Worm (Caenorhabditis elegans) whole organism, mixed stage, embryonic: ENCODE data around the gene Y17G7B.23.

Experiments used
- M03D4.4 ChIP-seq: sonication (generic microtip); optimal IDR thresholded peaks from 2 replicates; lab custom pipeline; 2017; ENCODE audit warnings: mild to moderate bottlenecking, missing genetic modification characterization, missing compliant biosample characterization
- bed-3 ChIP-seq: fragments of 200-800 bp; sonication (Bioruptor generic); optimal IDR thresholded peaks from 3 replicates; lab custom pipeline; 2018; ENCODE audit warnings: mild to moderate bottlenecking, missing genetic modification characterization, moderate library complexity, missing compliant biosample characterization
- blmp-1 ChIP-seq: fragments of 150-350 bp; optimal IDR thresholded peaks from 2 replicates; lab custom pipeline; 2014; ENCODE audit warnings: missing biosample characterization, missing genetic modification characterization
- ceh-39 ChIP-seq: fragments of 150-350 bp; optimal IDR thresholded peaks from 2 replicates; lab custom pipeline; 2014; ENCODE audit warnings: missing biosample characterization, missing genetic modification characterization
- ceh-43 ChIP-seq: fragments of 200-800 bp; sonication (Bioruptor generic); optimal IDR thresholded peaks from 2 replicates; lab custom pipeline; 2018; ENCODE audit warnings: mild to moderate bottlenecking, missing genetic modification characterization, moderate library complexity, missing compliant biosample characterization
- ceh-83 ChIP-seq: fragments of 200-800 bp; sonication (Bioruptor generic); optimal IDR thresholded peaks from 2 replicates; lab custom pipeline; 2018; ENCODE audit warnings: mild to moderate bottlenecking, missing genetic modification characterization, missing compliant biosample characterization
- ces-1 ChIP-seq: fragments of 150-350 bp; optimal IDR thresholded peaks from 2 replicates; lab custom pipeline; 2014; ENCODE audit warnings: missing biosample characterization, missing genetic modification reagents, missing genetic modification characterization
- cnd-1 ChIP-seq: fragments of 200-800 bp; sonication (Bioruptor generic); optimal IDR thresholded peaks from 2 replicates; lab custom pipeline; 2018; ENCODE audit warnings: mild to moderate bottlenecking, missing genetic modification characterization, missing compliant biosample characterization
- drap-1 ChIP-seq: fragments of 200-800 bp; sonication (Bioruptor generic); optimal IDR thresholded peaks from 3 replicates; lab custom pipeline; 2018; ENCODE audit warnings: mild to moderate bottlenecking, missing genetic modification characterization, missing compliant biosample characterization
- elt-1 ChIP-seq: sonication (generic microtip); optimal IDR thresholded peaks from 2 replicates; lab custom pipeline; 2017; ENCODE audit warnings: missing genetic modification characterization, mild to moderate bottlenecking, missing compliant biosample characterization, antibody characterized with exemption, moderate library complexity, borderline replicate concordance; ENCODE audit not compliant: insufficient read depth
- elt-3 ChIP-seq: fragments of 150-350 bp; optimal IDR thresholded peaks from 2 replicates; lab custom pipeline; 2014; ENCODE audit warnings: missing biosample characterization, missing genetic modification characterization
- flh-1 ChIP-seq: fragments of 200-800 bp; sonication (Bioruptor generic); optimal IDR thresholded peaks from 2 replicates; lab custom pipeline; 2018; ENCODE audit warnings: mild to moderate bottlenecking, missing genetic modification characterization, moderate library complexity, missing compliant biosample characterization
- ham-2 ChIP-seq: fragments of 200-800 bp; sonication (Bioruptor generic); optimal IDR thresholded peaks from 2 replicates; lab custom pipeline; 2018; ENCODE audit warnings: mild to moderate bottlenecking, missing genetic modification characterization, missing compliant biosample characterization
- hlh-1 ChIP-seq: fragments of 150-350 bp; optimal IDR thresholded peaks from 2 replicates; lab custom pipeline; 2014; ENCODE audit warnings: missing biosample characterization, missing genetic modification reagents, missing genetic modification characterization
- lin-13 ChIP-seq: fragments of 150-350 bp; optimal IDR thresholded peaks from 2 replicates; lab custom pipeline; 2014; ENCODE audit warnings: missing biosample characterization, missing genetic modification characterization
- lin-32 ChIP-seq: fragments of 200-800 bp; sonication (Bioruptor generic); optimal IDR thresholded peaks from 2 replicates; lab custom pipeline; 2018; ENCODE audit warnings: mild to moderate bottlenecking, missing genetic modification characterization, missing compliant biosample characterization
- lsy-2 ChIP-seq: fragments of 150-350 bp; optimal IDR thresholded peaks from 2 replicates; lab custom pipeline; 2014; ENCODE audit warnings: missing biosample characterization, missing genetic modification characterization
- mab-5 ChIP-seq: fragments of 150-350 bp; optimal IDR thresholded peaks from 2 replicates; lab custom pipeline; 2014; ENCODE audit warnings: missing biosample characterization, missing genetic modification characterization
- mep-1 ChIP-seq: fragments of 150-350 bp; optimal IDR thresholded peaks from 2 replicates; lab custom pipeline; 2017; ENCODE audit warnings: missing biosample characterization, missing genetic modification reagents, missing genetic modification characterization, inconsistent platforms
- mls-2 ChIP-seq: sonication (generic microtip); optimal IDR thresholded peaks from 2 replicates; lab custom pipeline; 2016; ENCODE audit warnings: mild to moderate bottlenecking, missing genetic modification characterization, moderate library complexity, missing compliant biosample characterization
- nhr-12 ChIP-seq: fragments of 150-350 bp; optimal IDR thresholded peaks from 2 replicates; lab custom pipeline; 2014; ENCODE audit warnings: missing biosample characterization, missing genetic modification characterization
- nhr-2 ChIP-seq: fragments of 150-350 bp; optimal IDR thresholded peaks from 2 replicates; lab custom pipeline; 2014; ENCODE audit warnings: missing biosample characterization, missing genetic modification characterization
- nhr-237 ChIP-seq: fragments of 150-350 bp; optimal IDR thresholded peaks from 2 replicates; lab custom pipeline; 2014; ENCODE audit warnings: missing biosample characterization, missing genetic modification characterization
- nhr-28 ChIP-seq: fragments of 150-350 bp; optimal IDR thresholded peaks from 2 replicates; lab custom pipeline; 2014; ENCODE audit warnings: missing biosample characterization, missing genetic modification characterization
- nhr-76 ChIP-seq: sonication (generic microtip); optimal IDR thresholded peaks from 2 replicates; lab custom pipeline; 2017; ENCODE audit warnings: missing biosample characterization, missing genetic modification characterization
- pha-4 ChIP-seq: fragments of 150-350 bp; optimal IDR thresholded peaks from 2 replicates; lab custom pipeline; 2018; ENCODE audit warnings: missing biosample characterization, missing genetic modification reagents, missing genetic modification characterization
- sem-2 ChIP-seq: fragments of 200-800 bp; sonication (Bioruptor generic); optimal IDR thresholded peaks from 2 replicates; lab custom pipeline; 2018; ENCODE audit warnings: mild to moderate bottlenecking, missing genetic modification characterization, missing compliant biosample characterization
- snpc-4 ChIP-seq: fragments of 150-350 bp; optimal IDR thresholded peaks from 2 replicates; lab custom pipeline; 2014; ENCODE audit warnings: missing biosample characterization, missing genetic modification characterization
- sptf-1 ChIP-seq: sonication (generic microtip); optimal IDR thresholded peaks from 2 replicates; lab custom pipeline; 2017; ENCODE audit warnings: mild to moderate bottlenecking, missing genetic modification characterization, moderate library complexity, missing compliant biosample characterization
- tbx-8 ChIP-seq: fragments of 200-800 bp; sonication (Bioruptor generic); optimal IDR thresholded peaks from 2 replicates; lab custom pipeline; 2018; ENCODE audit warnings: mild to moderate bottlenecking, missing genetic modification characterization, moderate library complexity, missing compliant biosample characterization
- unc-120 ChIP-seq: sonication (generic microtip); optimal IDR thresholded peaks from 2 replicates; lab custom pipeline; 2017; ENCODE audit warnings: missing genetic modification characterization, missing compliant biosample characterization; ENCODE audit not compliant: poor library complexity, severe bottlenecking
- unc-39 ChIP-seq: fragments of 150-350 bp; optimal IDR thresholded peaks from 2 replicates; lab custom pipeline; 2014; ENCODE audit warnings: missing biosample characterization, missing genetic modification characterization
- unc-62 ChIP-seq: fragments of 150-350 bp; optimal IDR thresholded peaks from 2 replicates; lab custom pipeline; 2014; ENCODE audit warnings: missing biosample characterization, missing genetic modification reagents, missing genetic modification characterization
- zip-8 ChIP-seq: fragments of 150-350 bp; optimal IDR thresholded peaks from 2 replicates; lab custom pipeline; 2014; ENCODE audit warnings: missing biosample characterization, missing genetic modification characterization
- ztf-11 ChIP-seq: fragments of 150-350 bp; optimal IDR thresholded peaks from 2 replicates; lab custom pipeline; 2014; ENCODE audit warnings: missing biosample characterization, missing genetic modification characterization

Gene Y17G7B.23

ce11 chrII:11960596-11961217 is 38.3 kb upstream of the Y17G7B.23 start:
- TF ChIP-seq sptf-1 (tag; lab: Kevin White, UChicago): peak; percentile 100
- TF ChIP-seq lsy-2: peak; percentile 68
- peak; percentile 99 for TF ChIP-seq flh-1 (GFP tag; lab: Kevin White, UChicago)
- peak; percentile 60 for TF ChIP-seq elt-3 (tag; lab: Kevin White, UChicago)
- TF ChIP-seq mep-1 (tag; lab: Kevin White, UChicago): peak; percentile 67
- TF ChIP-seq lin-32 (GFP tag; lab: Kevin White, UChicago): peak; percentile 100
- TF ChIP-seq lin-13 (tag; lab: Kevin White, UChicago): peak; percentile 88
- peak; percentile 57 for TF ChIP-seq nhr-12 (tag; lab: Kevin White, UChicago)
- peak; percentile 100 for TF ChIP-seq unc-120 (tag; lab: Kevin White, UChicago)
- peak; percentile 73 for TF ChIP-seq hlh-1 (tag; lab: Kevin White, UChicago)
- peak; percentile 99 for TF ChIP-seq sem-2 (GFP tag; lab: Kevin White, UChicago)
- peak; percentile 100 for TF ChIP-seq mls-2
- TF ChIP-seq zip-8 (tag; lab: Kevin White, UChicago): no peak
- peak; percentile 63 for TF ChIP-seq nhr-76 (tag; lab: Kevin White, UChicago)
- peak; percentile 66 for TF ChIP-seq ces-1 (GFP tag; lab: Kevin White, UChicago)
- TF ChIP-seq M03D4.4: peak; percentile 99
- peak; percentile 80 for TF ChIP-seq unc-62 (GFP tag; lab: Kevin White, UChicago)
- TF ChIP-seq nhr-28 (tag; lab: Kevin White, UChicago): peak; percentile 77
- TF ChIP-seq elt-1 (tag; lab: Kevin White, UChicago): peak; percentile 75
- peak; percentile 99 for TF ChIP-seq cnd-1
- peak; percentile 100 for TF ChIP-seq tbx-8 (GFP tag; lab: Kevin White, UChicago)
- peak; percentile 99 for TF ChIP-seq bed-3
- no peak for TF ChIP-seq ceh-39 (tag; lab: Kevin White, UChicago)
- TF ChIP-seq ceh-43 (GFP tag; lab: Kevin White, UChicago): peak; percentile 99
- peak; percentile 39 for TF ChIP-seq mab-5
- TF ChIP-seq unc-39: peak; percentile 82
- TF ChIP-seq snpc-4 (tag; lab: Kevin White, UChicago): no peak
- peak; percentile 84 for TF ChIP-seq pha-4
- TF ChIP-seq drap-1 (GFP tag; lab: Kevin White, UChicago): peak; percentile 100
- TF ChIP-seq ceh-83 (GFP tag; lab: Kevin White, UChicago): peak; percentile 100
- TF ChIP-seq ztf-11 (tag; lab: Kevin White, UChicago): peak; percentile 95
- no peak for TF ChIP-seq nhr-2 (tag; lab: Kevin White, UChicago)
- TF ChIP-seq nhr-237 (tag; lab: Kevin White, UChicago): peak; percentile 74
- TF ChIP-seq ham-2: peak; percentile 100
- TF ChIP-seq blmp-1 (tag; lab: Kevin White, UChicago): peak; percentile 56

ce11 chrII:11962083-11962482 is 36.9 kb upstream of the Y17G7B.23 start, which contains the start of the genes W03C9.1 and W03C9.2:
W03C9.1 (minus strand) TSS chrII:11962128.
W03C9.2 (plus strand) TSS chrII:11962368.
- no peak for TF ChIP-seq mep-1 (tag; lab: Kevin White, UChicago)
- TF ChIP-seq unc-39: no peak
- TF ChIP-seq pha-4: no peak
- TF ChIP-seq snpc-4 (tag; lab: Kevin White, UChicago): no peak

- TF ChIP-seq flh-1 (GFP tag; lab: Kevin White, UChicago) (no peak), hlh-1 (tag; lab: Kevin White, UChicago) (no peak), M03D4.4 (no peak), nhr-28 (tag; lab: Kevin White, UChicago) (no peak), cnd-1 (no peak), lin-32 (GFP tag; lab: Kevin White, UChicago) (no peak), blmp-1 (tag; lab: Kevin White, UChicago) (no peak), lsy-2 (no peak)
These were observed 35.8 kb upstream of the Y17G7B.23 start for ce11 chrII:11963132-11963630.
